Worm (Caenorhabditis elegans): Measurements from ENCODE around the gene npr-41.

DNA sequence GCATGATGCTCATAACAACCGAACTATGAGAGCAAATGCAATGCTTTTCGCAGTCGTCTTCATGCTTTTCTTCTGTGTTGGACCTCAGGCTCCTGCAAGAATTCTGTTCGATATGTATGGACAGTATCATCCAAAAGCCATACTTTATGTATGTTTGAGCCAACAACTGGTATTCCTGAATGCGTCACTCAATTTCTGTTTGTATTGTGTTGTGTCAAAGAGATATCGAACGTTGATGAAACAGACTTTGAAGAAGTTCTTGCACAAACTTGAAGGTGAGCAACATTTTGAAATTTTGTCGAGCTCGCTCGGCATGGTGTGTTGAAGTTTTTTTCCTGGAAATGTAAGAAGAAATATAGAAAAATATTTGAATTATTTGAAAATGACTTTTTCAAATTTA, 2.4 kb downstream of the npr-41 start:
- TF ChIP-seq ref-1 (GFP tag; conservative IDR thresholded peaks at IDR 0.05), result no peak
- TF ChIP-seq flt-1 (GFP tag; IDR thresholded peaks at IDR 0.05), result no peak
- no peak for TF ChIP-seq ztf-29 (GFP tag; IDR thresholded peaks at IDR 0.05)
- no peak for TF ChIP-seq med-1 (GFP tag; optimal IDR thresholded peaks at IDR 0.05; ENCODE audit: insufficient read depth)
- TF ChIP-seq klf-2 (GFP tag; conservative IDR thresholded peaks at IDR 0.05), result no peak
- no peak for TF ChIP-seq T22C8.4 (GFP tag; IDR thresholded peaks at IDR 0.05)
- TF ChIP-seq cog-1 (tag; optimal IDR thresholded peaks at IDR 0.05), result no peak
- no peak for TF ChIP-seq tab-1 (GFP tag; IDR thresholded peaks at IDR 0.05)
